Fruit fly (Drosophila melanogaster) Kc167 (cell line): ENCODE data around the gene CG32797.

Source experiments
- Myc ChIP-seq: fragments of >200 bp; optimal IDR thresholded peaks from 2 replicates; lab custom pipeline; 2017; ENCODE audit warnings: missing external identifiers
- Sin3A ChIP-seq: fragments of >200 bp; optimal IDR thresholded peaks from 2 replicates; lab custom pipeline; 2018; ENCODE audit warnings: missing external identifiers
- h ChIP-seq: fragments of >200 bp; optimal IDR thresholded peaks from 3 replicates; lab custom pipeline; 2018; ENCODE audit warnings: missing external identifiers
- insv ChIP-seq: fragments of >200 bp; optimal IDR thresholded peaks from 3 replicates; lab custom pipeline; 2018; ENCODE audit warnings: missing external identifiers
- psq ChIP-seq: fragments of >200 bp; optimal IDR thresholded peaks from 2 replicates; lab custom pipeline; 2017; ENCODE audit warnings: missing external identifiers
- ttk ChIP-seq: sonication (Bioruptor generic); optimal IDR thresholded peaks from 2 replicates; lab custom pipeline; 2017; ENCODE audit warnings: missing external identifiers

CG32797 gene

DNA sequence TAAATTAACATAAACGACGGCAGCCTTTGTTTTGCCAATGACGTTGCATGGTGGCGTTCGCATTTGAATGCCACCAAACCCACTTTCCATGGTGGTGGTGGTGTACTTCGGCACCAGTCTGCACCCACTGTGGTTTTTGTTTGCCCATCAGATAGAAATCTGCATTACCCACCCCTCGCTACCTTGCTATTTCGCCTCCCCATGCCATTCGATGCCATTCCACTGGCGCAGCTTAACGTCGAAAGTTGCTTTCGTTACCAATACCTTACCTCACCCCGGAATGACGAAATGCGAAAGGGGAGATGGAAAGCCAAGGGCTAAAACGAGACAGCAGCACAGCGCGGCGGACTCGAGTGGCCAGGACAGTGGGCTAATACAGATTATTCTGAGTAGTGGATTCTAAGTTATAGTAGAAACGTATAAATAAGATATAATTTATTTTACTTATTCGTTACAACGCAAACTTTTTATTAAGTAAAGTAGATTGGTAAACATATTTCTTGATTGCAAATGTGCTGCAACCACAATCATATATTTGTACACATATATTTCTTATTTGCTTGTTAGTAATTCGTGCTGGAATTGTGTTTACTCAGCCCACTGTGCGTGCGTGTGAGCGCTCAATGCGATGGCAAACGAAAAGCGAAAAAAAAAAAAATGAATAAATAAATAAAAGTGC, 29.3 kb downstream of the CG32797 start:
- TF ChIP-seq h (lab: Kevin White, UChicago) (no peak), insv (lab: Kevin White, UChicago) (no peak), Sin3A (no peak), Myc (lab: Kevin White, UChicago) (no peak), psq (no peak), ttk (lab: Kevin White, UChicago) (no peak)

DNA sequence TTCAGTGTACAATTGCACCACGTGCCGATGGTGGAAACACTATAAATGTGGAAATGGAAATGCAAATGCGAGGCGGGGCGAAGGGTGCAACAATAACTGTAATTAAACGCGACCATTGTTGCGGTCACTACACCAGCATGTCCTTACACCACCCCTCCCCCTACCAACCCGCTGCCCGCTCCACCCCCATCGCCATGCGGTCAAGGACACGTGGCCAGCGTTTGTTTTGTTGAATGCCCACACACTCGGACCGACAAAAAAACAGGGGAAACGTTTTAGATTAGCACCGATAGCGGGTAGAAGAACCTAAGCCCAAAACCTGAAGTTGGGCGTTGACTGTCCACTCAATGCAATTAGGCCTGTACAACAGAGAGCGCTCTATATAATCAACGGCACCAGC, 31.1 kb downstream of the CG32797 start:
- no peak for TF ChIP-seq Sin3A

DNA sequence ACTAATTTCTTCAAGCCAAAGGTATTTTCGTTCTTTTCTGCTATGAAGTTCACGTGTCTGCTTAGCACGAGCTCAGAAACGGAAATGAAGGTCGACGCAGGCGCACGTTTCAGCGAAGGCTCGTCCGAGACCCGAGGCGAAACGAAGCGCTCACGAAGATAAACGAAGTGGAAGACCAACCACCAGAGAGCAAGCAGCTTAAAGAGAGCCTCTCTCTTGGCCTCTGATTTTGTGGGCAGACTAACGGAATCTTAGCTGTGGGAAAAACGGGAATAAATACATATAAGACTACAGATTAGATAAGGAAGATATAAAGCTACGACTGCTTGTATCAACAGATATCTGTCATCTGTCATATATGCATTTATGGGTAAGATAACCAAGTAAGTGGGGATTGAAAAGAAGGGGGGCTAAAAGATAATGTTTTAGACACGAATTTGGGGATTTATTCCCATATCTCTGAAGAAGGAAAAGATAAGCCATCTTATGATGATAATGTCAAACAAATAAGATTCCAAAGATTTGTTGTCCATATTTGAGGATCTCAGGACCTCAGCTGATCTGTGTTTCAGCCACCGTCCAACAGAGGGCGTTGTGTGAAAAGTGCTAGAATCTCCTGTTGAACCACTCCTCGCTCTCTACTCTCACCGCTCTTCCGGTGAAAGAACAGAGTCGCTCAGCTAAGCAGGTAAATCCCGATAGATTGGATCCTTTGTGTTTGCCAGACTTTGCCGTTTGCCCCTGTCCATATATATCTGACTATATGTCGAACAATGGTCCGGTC, 37.9 kb downstream of the CG32797 start, which contains the start of gene PsGEF:
PsGEF (minus strand) TSS at position 86 of the 784 bp plus-strand sequence.
- TF ChIP-seq ttk (lab: Kevin White, UChicago), result no peak

DNA sequence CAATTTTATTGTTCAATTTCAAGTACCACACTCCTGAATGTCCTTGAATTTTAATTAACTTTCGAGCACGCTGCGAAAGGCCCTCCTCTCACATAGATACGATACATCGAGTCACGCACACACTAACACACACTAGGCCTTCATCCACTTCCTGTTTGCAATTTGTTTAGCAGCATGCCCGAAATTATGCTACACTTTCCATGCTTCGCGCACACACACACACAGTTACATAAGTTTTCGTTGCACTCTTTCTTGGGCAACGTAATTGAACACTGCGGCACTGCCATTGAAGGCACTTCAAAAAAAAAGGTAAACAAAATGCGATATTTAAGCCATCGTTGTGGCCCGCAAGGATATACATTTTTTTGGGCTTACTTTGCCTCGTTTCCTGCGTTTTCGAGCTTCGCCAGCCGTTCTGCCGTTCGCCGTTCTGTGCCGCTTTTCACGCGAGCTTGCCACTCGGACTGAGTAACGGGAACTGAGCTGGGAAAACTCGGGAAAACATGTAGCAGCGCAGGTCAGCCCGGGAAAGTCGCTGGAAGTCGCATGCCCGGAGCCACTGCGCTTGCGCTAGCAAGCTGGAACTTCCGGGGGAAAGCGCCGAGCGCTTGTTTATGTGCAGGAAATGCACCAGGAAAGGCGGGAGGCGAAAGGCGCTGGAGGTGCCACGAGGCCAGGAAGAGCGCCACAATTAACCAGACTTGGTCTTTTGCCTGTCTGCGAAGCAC, 42.4 kb downstream of the CG32797 start:
- TF ChIP-seq Myc (lab: Kevin White, UChicago) (no peak), Sin3A (no peak), ttk (lab: Kevin White, UChicago) (no peak)
